Worm (Caenorhabditis elegans): ENCODE data around the gene bath-31.

DNA sequence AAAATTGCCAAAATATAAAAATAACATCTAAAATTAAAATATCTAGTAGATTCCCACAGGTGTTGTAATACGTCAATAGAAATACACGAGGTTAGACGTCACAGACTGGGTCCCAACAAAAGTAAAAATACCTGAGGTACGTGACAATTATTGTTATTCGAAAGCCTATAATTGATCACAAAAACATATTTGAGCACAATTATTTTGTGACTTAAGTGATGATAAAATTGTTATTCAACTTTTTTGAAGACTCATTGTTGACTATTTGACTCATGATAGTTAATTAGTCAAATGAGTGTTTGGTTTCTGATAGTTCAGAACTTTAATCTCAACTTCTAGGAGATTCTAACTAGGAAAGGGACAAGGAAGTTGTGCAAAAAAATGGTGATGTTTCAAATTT is 46.0 kb downstream of the bath-31 start:
- no peak for TF ChIP-seq sea-2 (GFP tag; IDR thresholded peaks at IDR 0.05)
- no peak for TF ChIP-seq lin-35 (GFP tag; optimal IDR thresholded peaks at IDR 0.05)
- TF ChIP-seq B0261.1 (tag; optimal IDR thresholded peaks at IDR 0.05): no peak

Measured in whole organism, young adult.